Worm (Caenorhabditis elegans) whole organism, mixed stage, embryonic: Measurements from ENCODE around the gene flcn-1.
"Not testable (repeated sequence)": the region's sequence is repeated elsewhere in the genome, so short reads cannot be mapped to it uniquely, and the experiment has no call there.

Experiments
- M03D4.4 ChIP-seq: sonication (generic microtip); optimal IDR thresholded peaks from 2 replicates; lab custom pipeline; 2017; ENCODE audit warnings: mild to moderate bottlenecking, missing genetic modification characterization, missing compliant biosample characterization
- bed-3 ChIP-seq: fragments of 200-800 bp; sonication (Bioruptor generic); optimal IDR thresholded peaks from 3 replicates; lab custom pipeline; 2018; ENCODE audit warnings: mild to moderate bottlenecking, missing genetic modification characterization, moderate library complexity, missing compliant biosample characterization
- blmp-1 ChIP-seq: fragments of 150-350 bp; optimal IDR thresholded peaks from 2 replicates; lab custom pipeline; 2014; ENCODE audit warnings: missing biosample characterization, missing genetic modification characterization
- ceh-39 ChIP-seq: fragments of 150-350 bp; optimal IDR thresholded peaks from 2 replicates; lab custom pipeline; 2014; ENCODE audit warnings: missing biosample characterization, missing genetic modification characterization
- ceh-43 ChIP-seq: fragments of 200-800 bp; sonication (Bioruptor generic); optimal IDR thresholded peaks from 2 replicates; lab custom pipeline; 2018; ENCODE audit warnings: mild to moderate bottlenecking, missing genetic modification characterization, moderate library complexity, missing compliant biosample characterization
- ceh-83 ChIP-seq: fragments of 200-800 bp; sonication (Bioruptor generic); optimal IDR thresholded peaks from 2 replicates; lab custom pipeline; 2018; ENCODE audit warnings: mild to moderate bottlenecking, missing genetic modification characterization, missing compliant biosample characterization
- ces-1 ChIP-seq: fragments of 150-350 bp; optimal IDR thresholded peaks from 2 replicates; lab custom pipeline; 2014; ENCODE audit warnings: missing biosample characterization, missing genetic modification reagents, missing genetic modification characterization
- cnd-1 ChIP-seq: fragments of 200-800 bp; sonication (Bioruptor generic); optimal IDR thresholded peaks from 2 replicates; lab custom pipeline; 2018; ENCODE audit warnings: mild to moderate bottlenecking, missing genetic modification characterization, missing compliant biosample characterization
- drap-1 ChIP-seq: fragments of 200-800 bp; sonication (Bioruptor generic); optimal IDR thresholded peaks from 3 replicates; lab custom pipeline; 2018; ENCODE audit warnings: mild to moderate bottlenecking, missing genetic modification characterization, missing compliant biosample characterization
- elt-1 ChIP-seq: sonication (generic microtip); optimal IDR thresholded peaks from 2 replicates; lab custom pipeline; 2017; ENCODE audit warnings: missing genetic modification characterization, mild to moderate bottlenecking, missing compliant biosample characterization, antibody characterized with exemption, moderate library complexity, borderline replicate concordance; ENCODE audit not compliant: insufficient read depth
- elt-3 ChIP-seq: fragments of 150-350 bp; optimal IDR thresholded peaks from 2 replicates; lab custom pipeline; 2014; ENCODE audit warnings: missing biosample characterization, missing genetic modification characterization
- flh-1 ChIP-seq: fragments of 200-800 bp; sonication (Bioruptor generic); optimal IDR thresholded peaks from 2 replicates; lab custom pipeline; 2018; ENCODE audit warnings: mild to moderate bottlenecking, missing genetic modification characterization, moderate library complexity, missing compliant biosample characterization
- ham-2 ChIP-seq: fragments of 200-800 bp; sonication (Bioruptor generic); optimal IDR thresholded peaks from 2 replicates; lab custom pipeline; 2018; ENCODE audit warnings: mild to moderate bottlenecking, missing genetic modification characterization, missing compliant biosample characterization
- hlh-1 ChIP-seq: fragments of 150-350 bp; optimal IDR thresholded peaks from 2 replicates; lab custom pipeline; 2014; ENCODE audit warnings: missing biosample characterization, missing genetic modification reagents, missing genetic modification characterization
- lin-13 ChIP-seq: fragments of 150-350 bp; optimal IDR thresholded peaks from 2 replicates; lab custom pipeline; 2014; ENCODE audit warnings: missing biosample characterization, missing genetic modification characterization
- lin-32 ChIP-seq: fragments of 200-800 bp; sonication (Bioruptor generic); optimal IDR thresholded peaks from 2 replicates; lab custom pipeline; 2018; ENCODE audit warnings: mild to moderate bottlenecking, missing genetic modification characterization, missing compliant biosample characterization
- lsy-2 ChIP-seq: fragments of 150-350 bp; optimal IDR thresholded peaks from 2 replicates; lab custom pipeline; 2014; ENCODE audit warnings: missing biosample characterization, missing genetic modification characterization
- mep-1 ChIP-seq: fragments of 150-350 bp; optimal IDR thresholded peaks from 2 replicates; lab custom pipeline; 2017; ENCODE audit warnings: missing biosample characterization, missing genetic modification reagents, missing genetic modification characterization, inconsistent platforms
- mls-2 ChIP-seq: sonication (generic microtip); optimal IDR thresholded peaks from 2 replicates; lab custom pipeline; 2016; ENCODE audit warnings: mild to moderate bottlenecking, missing genetic modification characterization, moderate library complexity, missing compliant biosample characterization
- nhr-12 ChIP-seq: fragments of 150-350 bp; optimal IDR thresholded peaks from 2 replicates; lab custom pipeline; 2014; ENCODE audit warnings: missing biosample characterization, missing genetic modification characterization
- nhr-237 ChIP-seq: fragments of 150-350 bp; optimal IDR thresholded peaks from 2 replicates; lab custom pipeline; 2014; ENCODE audit warnings: missing biosample characterization, missing genetic modification characterization
- nhr-28 ChIP-seq: fragments of 150-350 bp; optimal IDR thresholded peaks from 2 replicates; lab custom pipeline; 2014; ENCODE audit warnings: missing biosample characterization, missing genetic modification characterization
- nhr-76 ChIP-seq: sonication (generic microtip); optimal IDR thresholded peaks from 2 replicates; lab custom pipeline; 2017; ENCODE audit warnings: missing biosample characterization, missing genetic modification characterization
- pha-4 ChIP-seq: fragments of 150-350 bp; optimal IDR thresholded peaks from 2 replicates; lab custom pipeline; 2018; ENCODE audit warnings: missing biosample characterization, missing genetic modification reagents, missing genetic modification characterization
- sem-2 ChIP-seq: fragments of 200-800 bp; sonication (Bioruptor generic); optimal IDR thresholded peaks from 2 replicates; lab custom pipeline; 2018; ENCODE audit warnings: mild to moderate bottlenecking, missing genetic modification characterization, missing compliant biosample characterization
- unc-120 ChIP-seq: sonication (generic microtip); optimal IDR thresholded peaks from 2 replicates; lab custom pipeline; 2017; ENCODE audit warnings: missing genetic modification characterization, missing compliant biosample characterization; ENCODE audit not compliant: poor library complexity, severe bottlenecking
- unc-39 ChIP-seq: fragments of 150-350 bp; optimal IDR thresholded peaks from 2 replicates; lab custom pipeline; 2014; ENCODE audit warnings: missing biosample characterization, missing genetic modification characterization
- unc-62 ChIP-seq: fragments of 150-350 bp; optimal IDR thresholded peaks from 2 replicates; lab custom pipeline; 2014; ENCODE audit warnings: missing biosample characterization, missing genetic modification reagents, missing genetic modification characterization
- zip-8 ChIP-seq: fragments of 150-350 bp; optimal IDR thresholded peaks from 2 replicates; lab custom pipeline; 2014; ENCODE audit warnings: missing biosample characterization, missing genetic modification characterization
- ztf-11 ChIP-seq: fragments of 150-350 bp; optimal IDR thresholded peaks from 2 replicates; lab custom pipeline; 2014; ENCODE audit warnings: missing biosample characterization, missing genetic modification characterization

flcn-1 gene

ce11 chrII:6970515-6970914, 42.0 kb downstream of the flcn-1 start, which contains the start of gene C15F1.5:
TSS of gene C15F1.5 (minus strand) at chrII:6970615.
- TF ChIP-seq cnd-1 (tag; lab: Kevin White, UChicago): no peak
- no peak for TF ChIP-seq lin-13 (tag; lab: Kevin White, UChicago)
- no peak for TF ChIP-seq unc-120 (tag; lab: Kevin White, UChicago)
- no peak for TF ChIP-seq ceh-83 (GFP tag; lab: Kevin White, UChicago)
- no peak for TF ChIP-seq sem-2 (GFP tag; lab: Kevin White, UChicago)
- no peak for TF ChIP-seq nhr-28 (tag; lab: Kevin White, UChicago)
- TF ChIP-seq blmp-1 (tag; lab: Kevin White, UChicago): no peak

ce11 chrII:6972185-6972737, 43.7 kb downstream of the flcn-1 start, which contains the start of gene art-1:
TSS of gene art-1 (minus strand) at chrII:6972235.
- TF ChIP-seq lsy-2 (no peak), nhr-237 (no peak), mls-2 (tag; lab: Kevin White, UChicago) (no peak), ceh-39 (tag; lab: Kevin White, UChicago) (no peak), zip-8 (tag; lab: Kevin White, UChicago) (no peak), nhr-76 (tag; lab: Kevin White, UChicago) (no peak), cnd-1 (tag; lab: Kevin White, UChicago) (no peak), hlh-1 (tag; lab: Kevin White, UChicago) (no peak), unc-62 (GFP tag; lab: Kevin White, UChicago) (no peak), unc-120 (tag; lab: Kevin White, UChicago) (no peak), M03D4.4 (tag; lab: Kevin White, UChicago) (no peak), nhr-12 (tag; lab: Kevin White, UChicago) (no peak), drap-1 (GFP tag; lab: Kevin White, UChicago) (no peak), lin-13 (tag; lab: Kevin White, UChicago) (no peak), ztf-11 (no peak)

ce11 chrII:6973501-6973900, 44.9 kb downstream of the flcn-1 start, which contains the start of gene sod-1:
TSS of gene sod-1 (minus strand) at chrII:6973887.
- TF ChIP-seq flh-1 (GFP tag; lab: Kevin White, UChicago) (no peak), mls-2 (tag; lab: Kevin White, UChicago) (no peak)

ce11 chrII:6974011-6974410, 45.4 kb downstream of the flcn-1 start:
- TF ChIP-seq ces-1: peak; percentile 50
- TF ChIP-seq ceh-39 (tag; lab: Kevin White, UChicago): peak; percentile 14
- peak; percentile 40 for TF ChIP-seq nhr-237
- TF ChIP-seq pha-4: peak; percentile 50
- peak; percentile 68 for TF ChIP-seq lsy-2
- no peak for TF ChIP-seq elt-1 (tag; lab: Kevin White, UChicago)
- TF ChIP-seq unc-39 (tag; lab: Kevin White, UChicago): no peak
- TF ChIP-seq nhr-28 (tag; lab: Kevin White, UChicago): no peak
- TF ChIP-seq lin-32: no peak
- peak; percentile 17 for TF ChIP-seq lin-13 (tag; lab: Kevin White, UChicago)
- TF ChIP-seq ham-2: no peak
- no peak for TF ChIP-seq flh-1 (GFP tag; lab: Kevin White, UChicago)
- no peak for TF ChIP-seq nhr-76 (tag; lab: Kevin White, UChicago)
- peak; percentile 26 for TF ChIP-seq mep-1 (tag; lab: Kevin White, UChicago)
- TF ChIP-seq elt-3: no peak
- TF ChIP-seq zip-8 (tag; lab: Kevin White, UChicago): no peak

- peak; percentile 82 for TF ChIP-seq lsy-2
- no peak for TF ChIP-seq elt-1 (tag; lab: Kevin White, UChicago)
- no peak for TF ChIP-seq ham-2
- TF ChIP-seq mep-1 (tag; lab: Kevin White, UChicago): peak; percentile 3
- TF ChIP-seq bed-3: no peak
- TF ChIP-seq mls-2 (tag; lab: Kevin White, UChicago): no peak
Measured at ce11 chrII:6975725-6976124, 47.2 kb downstream of the flcn-1 start.

- TF ChIP-seq unc-62 (GFP tag; lab: Kevin White, UChicago); ceh-43 (GFP tag; lab: Kevin White, UChicago); M03D4.4 (tag; lab: Kevin White, UChicago): not testable (repeated sequence)
- TF ChIP-seq, all 35 proteins: peak for 0; not testable (repeated sequence) for 35
Measured at ce11 chrII:6977732-6978131, 49.2 kb downstream of the flcn-1 start, which contains the start of gene C15F1.8. TSS of gene C15F1.8 (minus strand) at chrII:6977832.
